Fruit fly (Drosophila melanogaster) whole organism, embryonic: ENCODE measurements around the gene dpr10.

Source experiments
- ATbp ChIP-seq: fragments of 200-800 bp; sonication (Bioruptor generic); optimal IDR thresholded peaks from 2 replicates; lab custom pipeline; 2017; ENCODE audit warnings: missing biosample characterization, mild to moderate bottlenecking, missing genetic modification characterization, missing genetic modification reagents
- Atf6 ChIP-seq: fragments of 200-800 bp; sonication (Bioruptor generic); IDR thresholded peaks from 2 replicates; pipeline ENCODE4 v1.3.6; 2022; ENCODE audit warnings: missing biosample characterization, missing genetic modification characterization
- Awh ChIP-seq: fragments of 200-800 bp; sonication (Bioruptor generic); IDR thresholded peaks from 2 replicates; pipeline ENCODE4, ENCODE4 v1.3.6; 2022; ENCODE audit warnings: missing biosample characterization, missing genetic modification characterization
- BEAF-32 ChIP-seq: fragments of 200-800 bp; sonication (Bioruptor generic); optimal IDR thresholded peaks from 3 replicates; lab custom pipeline; 2017; ENCODE audit warnings: missing biosample characterization, missing genetic modification characterization, mild to moderate bottlenecking, moderate library complexity, missing genetic modification reagents
- CG10431 ChIP-seq: fragments of 200-800 bp; sonication (Bioruptor generic); optimal IDR thresholded peaks from 3 replicates; lab custom pipeline; 2018; ENCODE audit warnings: missing biosample characterization, mild to moderate bottlenecking, missing genetic modification characterization
- CG11398 ChIP-seq: fragments of 200-800 bp; sonication (Bioruptor generic); optimal IDR thresholded peaks from 2 replicates; lab custom pipeline; 2016; ENCODE audit warnings: missing biosample characterization, missing genetic modification characterization
- CG12299 ChIP-seq: fragments of 200-800 bp; sonication (Bioruptor generic); optimal IDR thresholded peaks from 2 replicates; lab custom pipeline; 2018; ENCODE audit warnings: missing biosample characterization, mild to moderate bottlenecking, missing genetic modification characterization
- CG14014 ChIP-seq: fragments of 200-800 bp; sonication (Bioruptor generic); IDR thresholded peaks from 2 replicates; pipeline ENCODE4 v1.3.6; 2022; ENCODE audit warnings: missing biosample characterization, missing genetic modification characterization
- CG15011 ChIP-seq: fragments of 200-800 bp; sonication (Bioruptor generic); optimal IDR thresholded peaks from 3 replicates; lab custom pipeline; 2018; ENCODE audit warnings: missing biosample characterization, mild to moderate bottlenecking, missing genetic modification characterization
- CG16813 ChIP-seq: fragments of 200-800 bp; sonication (Bioruptor generic); IDR thresholded peaks from 3 replicates; pipeline ENCODE4 v1.3.6; 2022; ENCODE audit warnings: missing biosample characterization, missing genetic modification characterization; ENCODE audit not compliant: partially characterized antibody
- CG18011 ChIP-seq: fragments of 200-800 bp; sonication (Bioruptor generic); optimal IDR thresholded peaks from 2 replicates; lab custom pipeline; 2017; ENCODE audit warnings: missing biosample characterization, missing genetic modification characterization, mild to moderate bottlenecking, moderate library complexity, missing genotype
- CG2889 ChIP-seq: fragments of 200-800 bp; sonication (Bioruptor generic); IDR thresholded peaks from 3 replicates; pipeline ENCODE4 v1.3.6; 2022; ENCODE audit warnings: missing biosample characterization, missing genetic modification characterization
- CG42726 ChIP-seq: fragments of 200-800 bp; sonication (Bioruptor generic); IDR thresholded peaks from 2 replicates; pipeline ENCODE4 v1.3.6; 2022; ENCODE audit warnings: missing biosample characterization, missing genetic modification characterization; ENCODE audit not compliant: partially characterized antibody
- CG5180 ChIP-seq: fragments of 200-800 bp; sonication (Bioruptor generic); optimal IDR thresholded peaks from 3 replicates; lab custom pipeline; 2017; ENCODE audit warnings: missing biosample characterization, missing genetic modification characterization, mild to moderate bottlenecking, moderate library complexity, missing genetic modification reagents
- CG8281 ChIP-seq: fragments of 200-800 bp; sonication (Bioruptor generic); optimal IDR thresholded peaks from 2 replicates; lab custom pipeline; 2018; ENCODE audit warnings: missing biosample characterization, mild to moderate bottlenecking, missing genetic modification characterization, moderate library complexity
- CG8944 ChIP-seq: fragments of 200-800 bp; sonication (Bioruptor generic); optimal IDR thresholded peaks from 3 replicates; lab custom pipeline; 2016; ENCODE audit warnings: missing biosample characterization, missing genetic modification characterization
- Camta ChIP-seq: fragments of 200-800 bp; sonication (Bioruptor generic); optimal IDR thresholded peaks from 2 replicates; lab custom pipeline; 2016; ENCODE audit warnings: missing biosample characterization, missing genetic modification characterization
- CrebB ChIP-seq: fragments of 200-800 bp; sonication (Bioruptor generic); optimal IDR thresholded peaks from 3 replicates; lab custom pipeline; 2018; ENCODE audit warnings: missing biosample characterization, mild to moderate bottlenecking, missing genetic modification characterization
- Deaf1 ChIP-seq: fragments of 200-800 bp; optimal IDR thresholded peaks from 3 replicates; lab custom pipeline; 2019; ENCODE audit warnings: missing biosample characterization, mild to moderate bottlenecking, missing genetic modification characterization, moderate library complexity
- E2f2 ChIP-seq: fragments of 200-800 bp; sonication (Bioruptor generic); IDR thresholded peaks from 2 replicates; pipeline ENCODE4 v1.3.6; 2022; ENCODE audit warnings: missing biosample characterization, missing genetic modification characterization
- HmgZ ChIP-seq: fragments of 200-800 bp; sonication (Bioruptor generic); optimal IDR thresholded peaks from 2 replicates; lab custom pipeline; 2018; ENCODE audit warnings: missing biosample characterization, mild to moderate bottlenecking, missing genetic modification characterization
- Hr39 ChIP-seq: fragments of >200 bp; optimal IDR thresholded peaks from 2 replicates; lab custom pipeline; 2017
- Max ChIP-seq: fragments of 200-800 bp; sonication (Bioruptor generic); optimal IDR thresholded peaks from 2 replicates; lab custom pipeline; 2016; ENCODE audit warnings: missing biosample characterization, mild to moderate bottlenecking, missing genetic modification characterization
- Mrtf ChIP-seq: fragments of 200-800 bp; sonication (Bioruptor generic); IDR thresholded peaks from 3 replicates; pipeline ENCODE4 v1.3.6; 2022; ENCODE audit warnings: missing biosample characterization, missing genetic modification characterization
- NC2α ChIP-seq: fragments of 200-800 bp; sonication (Bioruptor generic); optimal IDR thresholded peaks from 2 replicates; lab custom pipeline; 2016; ENCODE audit warnings: missing biosample characterization, missing genetic modification characterization
- NfI ChIP-seq: fragments of 200-800 bp; sonication (Bioruptor generic); optimal IDR thresholded peaks from 3 replicates; lab custom pipeline; 2018; ENCODE audit warnings: missing biosample characterization, mild to moderate bottlenecking, missing genetic modification characterization, moderate library complexity
- Oaz ChIP-seq: fragments of 200-800 bp; sonication (Bioruptor generic); IDR thresholded peaks from 2 replicates; pipeline ENCODE4 v1.3.6; 2022; ENCODE audit warnings: missing biosample characterization, missing genetic modification characterization
- Ptx1 ChIP-seq: fragments of 200-800 bp; sonication (Bioruptor generic); IDR thresholded peaks from 2 replicates; pipeline ENCODE4 v1.3.6; 2022; ENCODE audit warnings: missing biosample characterization, missing genetic modification characterization
- Scr ChIP-seq: fragments of 200-800 bp; sonication (Bioruptor generic); IDR thresholded peaks from 2 replicates; pipeline ENCODE4 v1.3.6; 2022; ENCODE audit warnings: missing biosample characterization, missing genetic modification characterization; ENCODE audit not compliant: partially characterized antibody
- Sin3A ChIP-seq: fragments of >200 bp; optimal IDR thresholded peaks from 2 replicates; lab custom pipeline; 2018
- ab ChIP-seq: fragments of 200-800 bp; sonication (Bioruptor generic); optimal IDR thresholded peaks from 2 replicates; lab custom pipeline; 2016; ENCODE audit warnings: missing biosample characterization, missing genetic modification characterization
- cg ChIP-seq: fragments of 200-800 bp; sonication (Bioruptor generic); optimal IDR thresholded peaks from 3 replicates; lab custom pipeline; 2019; ENCODE audit warnings: missing biosample characterization, mild to moderate bottlenecking, missing genetic modification characterization, moderate library complexity
- chinmo ChIP-seq: fragments of 200-800 bp; sonication (Bioruptor generic); IDR thresholded peaks from 4 replicates; pipeline ENCODE4 v1.3.6; 2022; ENCODE audit warnings: missing biosample characterization, missing genetic modification characterization; ENCODE audit not compliant: partially characterized antibody
- crol ChIP-seq: fragments of 200-800 bp; sonication (Bioruptor generic); IDR thresholded peaks from 2 replicates; pipeline ENCODE4 v1.3.6; 2022; ENCODE audit warnings: missing biosample characterization, missing genetic modification characterization
- dm ChIP-seq: fragments of 200-800 bp; sonication (Bioruptor generic); optimal IDR thresholded peaks from 3 replicates; lab custom pipeline; 2016; ENCODE audit warnings: missing biosample characterization, missing genetic modification characterization
- dpn ChIP-seq, 2 experiments: fragments of 200-800 bp; sonication (Bioruptor generic); optimal IDR thresholded peaks; 3 replicates each; lab custom pipeline; 2016; ENCODE audit warnings: missing biosample characterization in 2 of 2, missing genetic modification characterization in 2 of 2
- fd64A ChIP-seq: fragments of 200-800 bp; sonication (Bioruptor generic); optimal IDR thresholded peaks from 3 replicates; lab custom pipeline; 2018; ENCODE audit warnings: missing biosample characterization, mild to moderate bottlenecking, missing genetic modification characterization
- fu2 ChIP-seq: fragments of 200-800 bp; sonication (Bioruptor generic); optimal IDR thresholded peaks from 2 replicates; lab custom pipeline; 2016; ENCODE audit warnings: missing biosample characterization, missing genetic modification characterization
- gsb-n ChIP-seq: fragments of 200-800 bp; sonication (Bioruptor generic); optimal IDR thresholded peaks from 3 replicates; lab custom pipeline; 2018; ENCODE audit warnings: missing biosample characterization, mild to moderate bottlenecking, missing genetic modification characterization
- gt ChIP-seq: fragments of 200-800 bp; sonication (Bioruptor generic); IDR thresholded peaks from 2 replicates; pipeline ENCODE4 v1.3.6; 2022; ENCODE audit warnings: missing biosample characterization, missing genetic modification characterization
- ind ChIP-seq: fragments of 200-800 bp; sonication (Bioruptor generic); optimal IDR thresholded peaks from 3 replicates; lab custom pipeline; 2016; ENCODE audit warnings: missing biosample characterization, missing genetic modification characterization
- insv ChIP-seq, 2 experiments: fragments of 200-800 bp; sonication (Bioruptor generic); optimal IDR thresholded peaks; 3 replicates each; lab custom pipeline; 2016 to 2018; ENCODE audit warnings: missing biosample characterization in 2 of 2, missing genetic modification characterization in 2 of 2
- kah ChIP-seq: fragments of 200-800 bp; sonication (Bioruptor generic); optimal IDR thresholded peaks from 2 replicates; lab custom pipeline; 2018; ENCODE audit warnings: missing biosample characterization, mild to moderate bottlenecking, missing genetic modification characterization
- knrl ChIP-seq: fragments of 200-800 bp; sonication (Bioruptor generic); IDR thresholded peaks from 3 replicates; pipeline ENCODE4 v1.3.6; 2022; ENCODE audit warnings: missing biosample characterization, missing genetic modification characterization; ENCODE audit not compliant: partially characterized antibody
- lab ChIP-seq: fragments of 200-800 bp; sonication (Bioruptor generic); optimal IDR thresholded peaks from 3 replicates; lab custom pipeline; 2017; ENCODE audit warnings: missing biosample characterization, missing genetic modification characterization, mild to moderate bottlenecking, moderate library complexity, missing genetic modification reagents
- row ChIP-seq: fragments of 200-800 bp; sonication (Bioruptor generic); IDR thresholded peaks from 3 replicates; pipeline ENCODE4 v1.3.6; 2022; ENCODE audit warnings: missing biosample characterization, missing genetic modification characterization
- slbo ChIP-seq: fragments of 200-800 bp; sonication (Bioruptor generic); IDR thresholded peaks from 2 replicates; pipeline ENCODE4 v1.3.6; 2022; ENCODE audit warnings: missing biosample characterization, missing genetic modification characterization
- sr ChIP-seq: fragments of 200-800 bp; sonication (Bioruptor generic); IDR thresholded peaks from 3 replicates; pipeline ENCODE4 v1.3.6; 2022; ENCODE audit warnings: missing biosample characterization, missing genetic modification characterization
- tap ChIP-seq: fragments of 200-800 bp; optimal IDR thresholded peaks from 3 replicates; lab custom pipeline; 2019; ENCODE audit warnings: missing biosample characterization, mild to moderate bottlenecking, missing genetic modification characterization, moderate library complexity
- trem ChIP-seq: fragments of 200-800 bp; optimal IDR thresholded peaks from 3 replicates; lab custom pipeline; 2019; ENCODE audit warnings: missing biosample characterization, mild to moderate bottlenecking, missing genetic modification characterization, moderate library complexity
- ttk ChIP-seq: fragments of 200-800 bp; sonication (Bioruptor generic); IDR thresholded peaks from 2 replicates; pipeline ENCODE4 v2.1.2; 2022; ENCODE audit warnings: missing biosample characterization, missing genetic modification characterization
- unc-4 ChIP-seq: fragments of 200-800 bp; sonication (Bioruptor generic); IDR thresholded peaks from 2 replicates; pipeline ENCODE4 v1.3.6; 2022; ENCODE audit warnings: missing biosample characterization, missing genetic modification characterization; ENCODE audit not compliant: partially characterized antibody

Gene dpr10

DNA sequence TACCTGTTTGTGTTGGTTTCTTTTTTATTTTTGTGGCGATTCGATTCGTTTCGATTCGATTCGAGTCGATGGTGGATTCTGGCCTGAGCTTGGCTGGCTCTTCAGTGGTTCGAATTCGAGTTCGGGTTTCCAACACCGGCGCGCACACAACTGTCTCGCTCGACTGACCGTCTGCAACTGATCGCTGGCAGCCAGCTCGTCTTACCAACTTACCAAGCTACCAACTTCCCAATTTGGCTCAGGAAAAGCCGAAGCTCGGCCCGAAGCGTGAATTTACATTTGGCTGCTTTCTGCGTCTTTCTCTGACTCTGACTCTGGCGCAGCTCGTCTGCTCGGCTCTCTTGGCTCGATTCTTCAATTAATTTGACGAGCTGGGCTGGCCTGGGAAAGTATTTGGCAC is 15.7 kb upstream of the dpr10 start, which contains the start of gene ect (continued):
- TF ChIP-seq E2f2 (GFP tag; lab: Robert Waterston, UW) (no peak), gsb-n (tag; lab: Kevin White, UChicago) (no peak), gt (no peak), fd64A (no peak), CG2889 (GFP tag; lab: Robert Waterston, UW) (no peak), CG8944 (GFP tag; lab: Kevin White, UChicago) (no peak), HmgZ (tag; lab: Kevin White, UChicago) (no peak), CG10431 (GFP tag; lab: Kevin White, UChicago) (no peak), CG12299 (tag; lab: Kevin White, UChicago) (no peak), Deaf1 (peak; percentile 91), CG8281 (tag; lab: Kevin White, UChicago) (no peak), cg (GFP tag; lab: Kevin White, UChicago) (no peak), sr (no peak), Atf6 (no peak), Camta (GFP tag; lab: Kevin White, UChicago) (no peak), tap (tag; lab: Kevin White, UChicago) (no peak), CG15011 (no peak), trem (tag; lab: Kevin White, UChicago) (no peak), ab (GFP tag; lab: Kevin White, UChicago) (no peak), insv (GFP tag; optimal IDR thresholded peaks at IDR 0.05; lab: Kevin White, UChicago) (no peak), knrl (GFP tag; lab: Robert Waterston, UW) (peak; percentile 25; the same call in 1 of the 3 replicates), CG11398 (GFP tag; lab: Kevin White, UChicago) (no peak), NC2α (no peak), slbo (GFP tag; lab: Robert Waterston, UW) (0 out of 2 replicates have a peak, but pooled peaks have one; percentile 22), Hr39 (no peak), Ptx1 (GFP tag; lab: Robert Waterston, UW) (no peak), Oaz (GFP tag; lab: Robert Waterston, UW) (no peak), ind (no peak), Max (GFP tag; lab: Kevin White, UChicago) (no peak), lab (GFP tag; lab: Kevin White, UChicago) (peak; percentile 11), Scr (GFP tag; lab: Robert Waterston, UW) (no peak), crol (0 out of 2 replicates have a peak, but pooled peaks have one; percentile 8), row (GFP tag; lab: Robert Waterston, UW) (no peak), Awh (GFP tag; lab: Robert Waterston, UW) (no peak), CG42726 (GFP tag; lab: Robert Waterston, UW) (no peak), chinmo (GFP tag; lab: Robert Waterston, UW) (0 out of 4 replicates have a peak, but pooled peaks have one; percentile 66), ttk (GFP tag; lab: Robert Waterston, UW) (peak; percentile 24; the same call in 1 of the 2 replicates), CG16813 (GFP tag; lab: Robert Waterston, UW) (no peak), CG5180 (GFP tag; lab: Kevin White, UChicago) (peak; percentile 65), kah (no peak), Mrtf (GFP tag; lab: Robert Waterston, UW) (no peak), fu2 (GFP tag; lab: Kevin White, UChicago) (no peak), unc-4 (GFP tag; lab: Robert Waterston, UW) (no peak), ATbp (no peak), NfI (no peak), dm (GFP tag; lab: Kevin White, UChicago) (no peak), dpn (GFP tag; optimal IDR thresholded peaks at IDR 0.05; lab: Kevin White, UChicago) (no peak), Sin3A (lab: Kevin White, UChicago) (no peak), CG18011 (GFP tag; lab: Kevin White, UChicago) (no peak), CrebB (tag; lab: Kevin White, UChicago) (no peak), BEAF-32 (GFP tag; lab: Kevin White, UChicago) (no peak), CG14014 (GFP tag; lab: Robert Waterston, UW) (no peak)
